Worm (Caenorhabditis elegans): ENCODE measurements around the gene T04A6.1.
A peak's percentile ranks its signal among the peaks of the same experiment; 100 is the strongest.

ce11 chrIII:7618294-7618693 is 2.0 kb downstream of the T04A6.1 start:
- TF ChIP-seq nhr-77 (tag; optimal IDR thresholded peaks at IDR 0.05) (no peak), nhr-25 (tag; optimal IDR thresholded peaks at IDR 0.05; ENCODE audit: borderline replicate concordance, insufficient read depth) (no peak), nhr-11 (tag; optimal IDR thresholded peaks at IDR 0.05) (no peak), unc-39 (tag; optimal IDR thresholded peaks at IDR 0.05) (no peak), ama-1 (optimal IDR thresholded peaks at IDR 0.05) (no peak), snpc-4 (tag; optimal IDR thresholded peaks at IDR 0.05) (no peak), nhr-28 (tag; optimal IDR thresholded peaks at IDR 0.05) (peak; percentile 35), jun-1 (tag; optimal IDR thresholded peaks at IDR 0.05) (no peak), pha-4 (GFP tag; IDR thresholded peaks at IDR 0.05) (no peak), pha-4 (tag; optimal IDR thresholded peaks at IDR 0.05) (no peak), aly-2 (tag; optimal IDR thresholded peaks at IDR 0.05) (no peak)

Data from whole organism, L4 larva.